Fruit fly (Drosophila melanogaster): ENCODE data around the gene dac.
A peak's percentile ranks its signal among the peaks of the same experiment; 100 is the strongest.

The dac gene

DNA sequence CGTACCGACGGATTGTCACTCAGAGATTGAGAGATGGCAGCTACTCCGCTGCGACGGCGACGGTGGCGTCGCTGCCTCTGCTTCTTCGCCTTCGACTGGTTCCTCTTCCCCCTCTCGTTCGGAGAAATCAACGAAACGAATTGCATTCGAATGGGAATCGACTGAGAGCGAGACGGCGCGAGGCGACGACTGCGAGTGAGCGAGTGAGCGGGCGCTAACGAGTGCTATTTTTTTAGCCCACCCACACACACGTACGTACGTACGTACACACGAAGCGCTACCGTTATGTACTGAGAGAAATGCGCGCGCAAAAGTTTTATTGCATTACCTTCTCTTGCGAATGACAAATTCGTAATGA is at the start of gene dac:
dac (minus strand) TSS at position 356 of the 358 bp plus-strand sequence.
- TF ChIP-seq insv (optimal IDR thresholded peaks at IDR 0.05): no peak
- TF ChIP-seq psq (optimal IDR thresholded peaks at IDR 0.05): no peak
- TF ChIP-seq Myc (optimal IDR thresholded peaks at IDR 0.05): no peak
- no peak for TF ChIP-seq h (optimal IDR thresholded peaks at IDR 0.05)
- TF ChIP-seq Sin3A (optimal IDR thresholded peaks at IDR 0.05): no peak
- no peak for TF ChIP-seq ttk (optimal IDR thresholded peaks at IDR 0.05)

DNA sequence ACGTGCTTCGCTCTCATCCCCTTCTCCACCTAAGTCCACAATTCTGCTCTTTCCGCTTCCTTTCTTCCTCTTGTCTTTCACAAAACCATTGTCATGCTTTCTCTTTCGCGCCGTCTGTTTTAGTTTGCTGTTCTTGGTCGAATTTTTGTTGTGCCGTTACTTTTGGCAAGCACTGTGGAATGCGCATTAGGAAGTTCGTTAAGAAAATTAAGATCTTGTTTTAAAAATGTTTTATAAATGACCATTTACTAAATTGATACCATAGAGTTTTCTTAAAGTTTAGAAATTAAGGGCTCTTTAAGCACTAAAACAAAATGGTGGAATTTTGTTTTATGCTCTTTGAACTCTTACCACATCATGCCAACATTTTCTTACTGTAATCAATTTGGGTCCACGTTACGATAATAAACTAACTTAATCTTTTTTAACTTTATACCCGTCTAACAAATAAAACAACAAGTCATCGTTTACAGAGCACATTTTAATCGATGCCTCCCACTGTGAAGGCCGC is 49.3 kb upstream of the dac start:
- TF ChIP-seq Sin3A (optimal IDR thresholded peaks at IDR 0.05) (no peak), ttk (optimal IDR thresholded peaks at IDR 0.05) (no peak), h (optimal IDR thresholded peaks at IDR 0.05) (no peak)

DNA sequence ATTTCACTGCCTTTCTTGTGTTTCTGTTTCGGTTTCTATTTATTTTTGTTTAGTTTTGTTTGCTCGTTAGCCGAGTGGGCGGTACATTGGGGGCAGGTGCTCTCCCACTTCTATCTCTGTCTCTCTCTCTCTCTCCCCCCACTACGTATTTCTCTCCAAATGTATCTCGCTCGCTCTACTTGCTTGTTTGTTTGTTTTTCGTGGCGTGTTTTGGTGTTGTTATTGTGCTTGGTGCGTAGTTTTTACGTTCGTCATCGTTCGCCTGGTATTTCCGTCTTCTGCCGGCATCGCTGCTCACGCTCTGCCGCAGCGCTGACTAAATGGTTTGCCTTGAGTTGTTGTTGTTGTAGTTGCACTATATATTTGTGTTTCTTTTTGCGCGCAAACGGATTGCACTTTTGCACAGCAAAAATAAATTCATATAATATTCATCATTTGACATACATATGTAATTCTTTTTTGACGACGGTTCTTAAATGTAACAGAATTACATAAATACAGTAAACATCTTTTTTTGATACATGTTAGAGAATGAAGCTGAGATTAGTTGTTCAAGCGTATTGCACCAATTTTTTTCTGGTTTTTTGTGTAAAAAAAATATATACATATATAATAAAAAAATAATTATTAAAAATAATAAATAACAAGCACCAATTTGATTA is 48.5 kb upstream of the dac start:
- TF ChIP-seq psq (optimal IDR thresholded peaks at IDR 0.05): no peak
- TF ChIP-seq Sin3A (optimal IDR thresholded peaks at IDR 0.05): no peak
- TF ChIP-seq Myc (optimal IDR thresholded peaks at IDR 0.05): no peak
- no peak for TF ChIP-seq ttk (optimal IDR thresholded peaks at IDR 0.05)
- no peak for TF ChIP-seq insv (optimal IDR thresholded peaks at IDR 0.05)
- no peak for TF ChIP-seq h (optimal IDR thresholded peaks at IDR 0.05)

DNA sequence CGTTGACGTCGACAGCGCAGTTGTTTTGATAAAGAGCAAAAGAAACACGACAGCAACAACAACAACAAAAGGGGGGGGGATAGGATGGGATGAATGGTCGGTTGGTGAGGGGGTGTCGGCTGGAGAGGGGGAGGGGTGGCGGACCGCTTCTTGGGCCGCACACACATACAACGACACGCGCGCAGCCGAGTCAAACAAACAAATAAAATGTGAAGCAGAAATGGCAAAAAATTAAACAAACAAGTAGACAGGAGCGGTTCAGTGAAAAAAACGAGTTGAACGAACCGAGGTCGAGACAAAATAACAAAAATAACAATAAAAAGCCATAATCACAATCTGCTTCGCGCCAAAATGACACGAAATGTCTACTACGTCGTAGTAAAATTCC is 47.6 kb upstream of the dac start:
- TF ChIP-seq psq (optimal IDR thresholded peaks at IDR 0.05): no peak
- TF ChIP-seq insv (optimal IDR thresholded peaks at IDR 0.05): no peak
- no peak for TF ChIP-seq h (optimal IDR thresholded peaks at IDR 0.05)
- no peak for TF ChIP-seq Sin3A (optimal IDR thresholded peaks at IDR 0.05)
- no peak for TF ChIP-seq ttk (optimal IDR thresholded peaks at IDR 0.05)
- no peak for TF ChIP-seq Myc (optimal IDR thresholded peaks at IDR 0.05)

DNA sequence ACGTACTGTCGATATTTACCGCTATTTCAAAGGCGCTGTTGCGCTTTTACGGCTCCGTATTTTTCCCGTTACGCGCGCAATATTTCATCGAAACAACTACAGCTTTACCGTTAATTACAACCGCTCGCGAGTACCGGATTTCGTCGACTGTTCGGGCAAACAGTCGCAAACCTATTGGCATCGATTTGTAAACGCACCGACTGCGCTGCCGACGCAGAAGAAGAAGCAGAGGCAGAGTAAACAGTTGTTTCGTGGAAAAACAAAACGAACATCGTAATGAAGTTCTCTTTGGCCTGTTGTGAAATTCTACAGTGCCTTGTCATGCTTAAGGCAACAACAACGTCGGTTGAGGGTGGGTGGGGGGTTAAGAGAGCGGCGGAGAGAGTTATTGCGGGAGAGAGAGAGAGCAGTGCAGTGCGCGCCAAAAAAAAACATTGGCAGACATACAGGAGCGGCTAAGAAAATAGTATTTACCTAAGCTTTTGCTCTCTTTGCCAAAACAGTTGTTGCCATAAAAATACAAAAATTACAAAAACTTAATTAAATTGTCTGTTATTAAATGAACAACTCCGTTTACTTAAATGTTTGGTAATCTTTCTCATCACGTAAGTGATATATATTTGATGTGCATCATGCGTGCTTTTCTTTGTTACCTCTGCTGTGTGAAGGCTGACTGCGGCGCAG is 47.0 kb upstream of the dac start, which contains the start of gene CG5953:
CG5953 (minus strand) TSS at position 176 of the 684 bp plus-strand sequence.
- TF ChIP-seq h (optimal IDR thresholded peaks at IDR 0.05) (no peak), Sin3A (optimal IDR thresholded peaks at IDR 0.05) (no peak), psq (optimal IDR thresholded peaks at IDR 0.05) (peak; percentile 14)

DNA sequence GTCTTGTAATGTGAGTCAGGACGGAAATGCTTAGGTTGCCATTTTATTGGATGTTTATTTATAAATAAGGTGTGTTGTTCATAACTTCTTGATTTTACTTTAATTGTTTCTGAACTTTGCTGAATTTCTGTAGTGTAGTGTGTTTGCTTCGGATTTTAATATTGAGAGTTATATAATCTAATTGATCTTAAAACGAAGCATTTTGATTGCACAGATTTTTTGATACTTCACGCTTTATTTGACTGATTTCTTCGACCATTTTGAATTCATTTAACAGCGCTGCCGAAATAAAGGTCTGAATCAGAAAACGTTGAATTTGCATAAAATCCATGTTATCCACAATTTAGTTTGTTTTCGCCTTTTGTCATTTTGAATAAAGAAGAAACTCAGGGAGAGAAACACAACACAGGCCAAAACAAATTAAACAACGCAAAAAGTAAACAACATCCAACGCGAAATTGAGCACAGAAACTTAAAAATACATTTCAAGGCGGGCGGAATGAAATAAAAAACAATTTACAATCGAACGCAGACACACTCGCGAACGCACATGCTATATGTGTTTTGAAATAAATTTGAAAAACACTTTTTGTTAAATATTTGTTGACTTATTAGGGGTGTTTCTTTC is 45.8 kb upstream of the dac start:
- TF ChIP-seq Myc (optimal IDR thresholded peaks at IDR 0.05) (no peak), insv (optimal IDR thresholded peaks at IDR 0.05) (no peak), h (optimal IDR thresholded peaks at IDR 0.05) (no peak), Sin3A (optimal IDR thresholded peaks at IDR 0.05) (no peak)

DNA sequence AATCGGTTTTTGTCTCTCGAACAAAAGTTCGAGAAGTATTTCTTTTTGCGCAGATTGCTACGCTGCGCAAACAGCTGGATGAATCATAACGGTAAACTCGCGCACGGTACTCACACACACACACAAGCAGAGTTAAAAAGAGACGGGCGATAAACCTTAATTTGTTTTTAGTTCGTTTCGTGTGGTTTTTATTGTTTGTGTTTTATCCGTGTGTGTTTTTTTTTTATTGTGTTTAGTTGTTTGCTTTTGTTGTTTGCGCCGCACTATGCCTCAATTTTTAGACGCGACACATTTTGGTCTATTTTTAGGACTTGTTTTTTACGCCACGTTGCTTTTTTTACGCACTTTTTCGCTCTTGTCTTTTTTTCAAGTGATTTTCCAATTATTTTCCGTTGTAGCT is 45.0 kb upstream of the dac start:
- no peak for TF ChIP-seq Sin3A (optimal IDR thresholded peaks at IDR 0.05)
- no peak for TF ChIP-seq insv (optimal IDR thresholded peaks at IDR 0.05)
- TF ChIP-seq h (optimal IDR thresholded peaks at IDR 0.05): no peak
- TF ChIP-seq ttk (optimal IDR thresholded peaks at IDR 0.05): no peak
- no peak for TF ChIP-seq Myc (optimal IDR thresholded peaks at IDR 0.05)
- no peak for TF ChIP-seq psq (optimal IDR thresholded peaks at IDR 0.05)

DNA sequence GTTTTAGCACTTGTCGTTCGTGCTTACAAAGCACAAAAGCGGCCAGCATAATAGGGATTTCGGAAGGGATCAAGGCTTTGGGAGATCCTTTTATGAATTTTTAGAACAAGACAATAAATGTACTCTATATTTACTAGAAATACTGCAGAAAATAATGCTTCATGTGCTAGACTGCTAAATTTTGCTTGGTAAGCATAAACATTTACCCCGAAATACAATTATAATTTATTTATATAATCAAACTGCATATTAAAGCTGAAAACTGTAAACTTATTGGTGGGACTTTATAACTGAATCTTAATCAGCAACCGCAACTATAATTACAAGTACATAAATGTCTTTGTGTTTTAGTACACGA is 44.6 kb upstream of the dac start:
- TF ChIP-seq insv (optimal IDR thresholded peaks at IDR 0.05) (no peak), h (optimal IDR thresholded peaks at IDR 0.05) (no peak), ttk (optimal IDR thresholded peaks at IDR 0.05) (no peak), psq (optimal IDR thresholded peaks at IDR 0.05) (no peak), Myc (optimal IDR thresholded peaks at IDR 0.05) (no peak)

DNA sequence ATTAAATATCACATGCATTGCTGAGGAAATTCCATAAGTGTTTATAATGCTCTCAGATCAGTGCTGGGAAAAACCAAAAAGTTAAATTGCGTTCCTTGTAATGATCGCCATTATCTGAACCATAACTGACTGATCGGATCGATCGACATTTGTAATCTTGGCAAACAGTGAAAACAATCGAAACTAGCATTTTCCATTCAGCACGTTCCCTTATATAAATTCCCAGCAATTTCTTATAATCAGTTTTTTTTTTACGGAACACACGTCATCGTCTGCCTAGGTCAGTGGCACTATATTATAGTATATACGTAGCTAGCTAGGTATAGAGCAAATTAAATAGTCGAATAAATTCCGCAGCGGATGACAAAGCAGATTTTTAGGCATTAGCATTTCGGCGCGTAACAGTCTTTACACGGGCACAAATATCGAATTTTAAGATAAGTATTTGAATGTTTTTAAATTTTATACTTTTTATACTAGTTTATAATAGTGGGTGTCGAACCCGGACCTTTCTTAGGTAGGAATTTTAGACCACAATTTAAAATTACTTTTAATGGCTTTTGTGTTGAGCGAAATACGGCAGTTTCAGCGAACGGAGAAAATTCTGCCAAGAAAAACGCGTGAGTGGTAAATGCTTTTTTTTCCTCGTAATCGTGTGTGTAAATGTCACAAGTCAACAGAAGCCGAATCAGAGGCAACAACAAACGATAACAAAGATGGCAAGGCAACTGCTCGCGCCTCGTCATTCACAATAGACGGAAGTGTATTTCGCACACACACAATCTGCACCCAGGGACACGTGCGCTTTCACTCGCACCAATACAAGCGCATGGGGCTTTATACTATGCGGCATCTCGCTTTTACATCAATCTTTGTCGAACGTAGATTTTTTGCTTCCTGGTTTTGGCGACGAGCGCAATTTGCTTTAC is 44.0 kb upstream of the dac start:
- TF ChIP-seq insv (optimal IDR thresholded peaks at IDR 0.05): no peak
- no peak for TF ChIP-seq Myc (optimal IDR thresholded peaks at IDR 0.05)
- no peak for TF ChIP-seq psq (optimal IDR thresholded peaks at IDR 0.05)
- no peak for TF ChIP-seq Sin3A (optimal IDR thresholded peaks at IDR 0.05)
- TF ChIP-seq h (optimal IDR thresholded peaks at IDR 0.05): no peak
- no peak for TF ChIP-seq ttk (optimal IDR thresholded peaks at IDR 0.05)

DNA sequence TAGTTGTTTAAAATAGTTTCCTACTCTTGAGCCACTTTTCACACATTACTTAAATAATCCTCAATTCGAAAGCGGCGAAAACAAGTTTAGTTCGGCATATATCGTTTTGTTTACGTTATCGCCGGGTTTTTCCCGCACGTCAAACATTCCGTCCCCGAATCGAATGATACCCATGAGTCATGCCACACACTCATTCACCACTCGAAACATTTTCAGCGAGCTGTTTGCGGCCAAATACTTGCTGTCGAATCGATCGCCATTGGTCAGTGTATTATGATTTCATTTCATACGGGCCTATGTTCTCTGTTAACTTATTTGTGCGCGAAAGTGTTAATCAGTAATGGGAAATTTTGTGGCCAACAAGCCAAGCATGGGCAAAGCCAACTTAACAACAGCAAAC is 42.7 kb upstream of the dac start:
- TF ChIP-seq insv (optimal IDR thresholded peaks at IDR 0.05) (no peak), Myc (optimal IDR thresholded peaks at IDR 0.05) (no peak), Sin3A (optimal IDR thresholded peaks at IDR 0.05) (no peak), psq (optimal IDR thresholded peaks at IDR 0.05) (no peak), ttk (optimal IDR thresholded peaks at IDR 0.05) (no peak), h (optimal IDR thresholded peaks at IDR 0.05) (no peak)

DNA sequence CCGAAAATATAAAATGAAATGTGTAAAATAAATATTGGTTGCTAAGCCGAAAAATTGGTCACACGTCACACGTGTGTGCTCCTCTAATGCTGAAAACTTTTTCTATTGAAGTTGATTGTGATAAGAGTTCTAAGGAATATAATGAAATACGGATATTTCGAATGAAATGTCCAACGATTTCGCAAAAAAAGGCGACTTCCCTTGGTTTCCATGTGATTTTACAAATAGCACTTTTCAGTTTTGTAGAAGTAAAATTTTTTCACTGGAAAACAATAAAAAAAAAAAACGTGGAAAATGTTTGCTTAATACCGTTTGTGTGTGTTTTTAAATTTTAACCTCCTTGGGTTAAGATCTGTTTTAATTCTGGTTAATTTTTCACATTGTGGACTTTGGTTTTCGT is 40.8 kb upstream of the dac start:
- TF ChIP-seq h (optimal IDR thresholded peaks at IDR 0.05) (no peak), psq (optimal IDR thresholded peaks at IDR 0.05) (no peak)

DNA sequence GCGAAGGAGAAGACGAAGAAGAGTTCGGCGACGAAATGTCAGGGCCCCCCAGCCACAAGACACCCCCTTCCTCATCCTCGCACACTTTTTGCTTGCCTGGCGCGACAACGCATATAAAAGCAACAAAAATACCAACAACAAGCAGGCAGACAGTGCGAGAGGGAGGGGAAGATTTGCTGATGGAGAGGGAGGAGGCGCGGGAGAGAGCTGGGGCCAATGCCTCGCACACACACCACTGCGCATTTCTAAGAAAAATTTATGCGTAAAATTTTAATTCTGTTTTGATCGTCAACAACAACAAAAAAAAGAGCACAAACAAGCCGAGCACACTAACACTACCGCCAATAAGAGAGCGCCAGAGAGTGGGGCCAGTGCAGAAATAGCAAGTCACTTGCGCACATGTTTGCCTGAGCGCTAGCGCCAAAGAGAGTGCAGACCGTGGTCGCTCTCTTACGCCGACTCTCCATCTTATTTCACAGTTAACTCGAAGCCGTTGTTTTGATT is 40.3 kb upstream of the dac start:
- TF ChIP-seq insv (optimal IDR thresholded peaks at IDR 0.05) (peak; percentile 83), psq (optimal IDR thresholded peaks at IDR 0.05) (no peak)

Measured in Kc167 (cell line).